Worm (Caenorhabditis elegans): ENCODE data around the gene M03B6.4.

- TF ChIP-seq cebp-1 (GFP tag; IDR thresholded peaks at IDR 0.05): no peak
- TF ChIP-seq cebp-1 (tag; optimal IDR thresholded peaks at IDR 0.05): no peak
- no peak for TF ChIP-seq ccch-3 (GFP tag; optimal IDR thresholded peaks at IDR 0.05)
- TF ChIP-seq lag-1 (GFP tag; IDR thresholded peaks at IDR 0.05): no peak
Measured at ce11 chrX:13850359-13850758, 8.3 kb upstream of the M03B6.4 start.

Data from whole organism, young adult.